Worm (Caenorhabditis elegans) whole organism, mixed stage, embryonic: ENCODE data around the gene asp-3.

Source experiments
- blmp-1 ChIP-seq: fragments of 150-350 bp; optimal IDR thresholded peaks from 2 replicates; lab custom pipeline; 2014; ENCODE audit warnings: missing biosample characterization, missing genetic modification characterization
- lin-13 ChIP-seq: fragments of 150-350 bp; optimal IDR thresholded peaks from 2 replicates; lab custom pipeline; 2014; ENCODE audit warnings: missing biosample characterization, missing genetic modification characterization
- lin-32 ChIP-seq: fragments of 200-800 bp; sonication (Bioruptor generic); optimal IDR thresholded peaks from 2 replicates; lab custom pipeline; 2018; ENCODE audit warnings: mild to moderate bottlenecking, missing genetic modification characterization, missing compliant biosample characterization
- lsy-2 ChIP-seq: fragments of 150-350 bp; optimal IDR thresholded peaks from 2 replicates; lab custom pipeline; 2014; ENCODE audit warnings: missing biosample characterization, missing genetic modification characterization
- mep-1 ChIP-seq: fragments of 150-350 bp; optimal IDR thresholded peaks from 2 replicates; lab custom pipeline; 2017; ENCODE audit warnings: missing biosample characterization, missing genetic modification reagents, missing genetic modification characterization, inconsistent platforms
- nhr-237 ChIP-seq: fragments of 150-350 bp; optimal IDR thresholded peaks from 2 replicates; lab custom pipeline; 2014; ENCODE audit warnings: missing biosample characterization, missing genetic modification characterization
- nhr-28 ChIP-seq: fragments of 150-350 bp; optimal IDR thresholded peaks from 2 replicates; lab custom pipeline; 2014; ENCODE audit warnings: missing biosample characterization, missing genetic modification characterization
- snpc-4 ChIP-seq: fragments of 150-350 bp; optimal IDR thresholded peaks from 2 replicates; lab custom pipeline; 2014; ENCODE audit warnings: missing biosample characterization, missing genetic modification characterization
- unc-120 ChIP-seq: sonication (generic microtip); optimal IDR thresholded peaks from 2 replicates; lab custom pipeline; 2017; ENCODE audit warnings: missing genetic modification characterization, missing compliant biosample characterization; ENCODE audit not compliant: poor library complexity, severe bottlenecking
- unc-62 ChIP-seq: fragments of 150-350 bp; optimal IDR thresholded peaks from 2 replicates; lab custom pipeline; 2014; ENCODE audit warnings: missing biosample characterization, missing genetic modification reagents, missing genetic modification characterization

ce11 chrX:6808640-6809039, 17.8 kb downstream of the asp-3 start:
- TF ChIP-seq lin-32 (GFP tag; lab: Kevin White, UChicago) = no peak
- no peak for TF ChIP-seq lin-13 (tag; lab: Kevin White, UChicago)
- TF ChIP-seq nhr-237 (tag; lab: Kevin White, UChicago) = no peak
- no peak for TF ChIP-seq unc-120 (tag; lab: Kevin White, UChicago)
- TF ChIP-seq unc-62 (GFP tag; lab: Kevin White, UChicago) = no peak
- TF ChIP-seq snpc-4 = no peak
- no peak for TF ChIP-seq blmp-1 (tag; lab: Kevin White, UChicago)
- no peak for TF ChIP-seq mep-1 (tag; lab: Kevin White, UChicago)
- no peak for TF ChIP-seq lsy-2 (tag; lab: Kevin White, UChicago)
- no peak for TF ChIP-seq nhr-28 (tag; lab: Kevin White, UChicago)
